Worm (Caenorhabditis elegans) whole organism, L4 larva: ENCODE measurements around the gene str-64.

Experiments
- F10B5.3 ChIP-seq: sonication (generic microtip); optimal IDR thresholded peaks from 2 replicates; lab custom pipeline; 2016; ENCODE audit warnings: mild to moderate bottlenecking, missing genetic modification characterization, missing compliant biosample characterization
- F26F4.8 ChIP-seq: fragments of 200-800 bp; sonication (Bioruptor generic); conservative IDR thresholded peaks from 2 replicates; pipeline ENCODE4 v1.3.6; 2022; ENCODE audit warnings: missing genetic modification characterization, missing compliant biosample characterization
- aha-1 ChIP-seq: fragments of 150-350 bp; peaks from one replicate; lab custom pipeline; 2014; ENCODE audit warnings: missing biosample characterization, missing genetic modification characterization
- ceh-28 ChIP-seq: fragments of 150-350 bp; optimal IDR thresholded peaks from 2 replicates; lab custom pipeline; 2014; ENCODE audit warnings: missing biosample characterization, missing genetic modification reagents, missing genetic modification characterization
- ceh-32 ChIP-seq: sonication (generic microtip); optimal IDR thresholded peaks from 2 replicates; lab custom pipeline; 2016; ENCODE audit warnings: mild to moderate bottlenecking, missing genetic modification characterization, missing compliant biosample characterization; ENCODE audit not compliant: poor library complexity
- ceh-44 ChIP-seq: fragments of 200-800 bp; sonication (Bioruptor generic); IDR thresholded peaks from 2 replicates; pipeline ENCODE4 v1.3.6; 2022; ENCODE audit warnings: missing genetic modification reagents, missing genetic modification characterization, missing compliant biosample characterization
- ceh-62 ChIP-seq: sonication (generic microtip); optimal IDR thresholded peaks from 2 replicates; lab custom pipeline; 2017; ENCODE audit warnings: missing biosample characterization, missing genetic modification characterization
- ces-1 ChIP-seq: fragments of 150-350 bp; sonication (generic microtip); optimal IDR thresholded peaks from 4 replicates; lab custom pipeline; 2014; ENCODE audit warnings: missing biosample characterization, missing genetic modification reagents, missing genetic modification characterization
- daf-12 ChIP-seq: fragments of 150-350 bp; optimal IDR thresholded peaks from 2 replicates; lab custom pipeline; 2014; ENCODE audit warnings: missing biosample characterization, missing genetic modification reagents, missing genetic modification characterization
- dmd-8 ChIP-seq: fragments of 200-800 bp; sonication (Bioruptor generic); IDR thresholded peaks from 2 replicates; pipeline ENCODE4 v1.3.6; 2022; ENCODE audit warnings: missing genetic modification characterization, missing compliant biosample characterization
- dve-1 ChIP-seq: sonication (generic microtip); optimal IDR thresholded peaks from 2 replicates; lab custom pipeline; 2017; ENCODE audit warnings: antibody characterized with exemption, mild to moderate bottlenecking, missing genetic modification characterization, missing compliant biosample characterization; ENCODE audit not compliant: insufficient read depth
- fos-1 ChIP-seq: fragments of 150-350 bp; optimal IDR thresholded peaks from 2 replicates; lab custom pipeline; 2014; ENCODE audit warnings: missing biosample characterization, missing genetic modification characterization
- gei-8 ChIP-seq: fragments of 200-800 bp; sonication (Bioruptor generic); optimal IDR thresholded peaks from 2 replicates; lab custom pipeline; 2018; ENCODE audit warnings: mild to moderate bottlenecking, missing genetic modification characterization, missing compliant biosample characterization
- hif-1 ChIP-seq, 2 experiments: sonication (generic microtip); optimal IDR thresholded peaks; 2 replicates each; lab custom pipeline; 2016 to 2017; ENCODE audit warnings: missing compliant biosample characterization in 2 of 2, missing genetic modification characterization in 2 of 2, missing genetic modification reagents in 2 of 2, missing genotype in 2 of 2, mild to moderate bottlenecking in 1 of 2
- hlh-11 ChIP-seq: fragments of 200-800 bp; sonication (Bioruptor generic); optimal IDR thresholded peaks from 2 replicates; lab custom pipeline; 2018; ENCODE audit warnings: mild to moderate bottlenecking, missing genetic modification characterization, missing compliant biosample characterization
- hmg-1.1 ChIP-seq: fragments of 200-800 bp; sonication (Bioruptor generic); IDR thresholded peaks from 2 replicates; pipeline ENCODE4 v1.3.6; 2022; ENCODE audit warnings: missing genetic modification reagents, missing genetic modification characterization, missing compliant biosample characterization
- lim-7 ChIP-seq: fragments of 200-800 bp; sonication (Bioruptor generic); IDR thresholded peaks from 2 replicates; pipeline ENCODE4 v1.3.6; 2022; ENCODE audit warnings: missing genetic modification characterization, missing compliant biosample characterization
- lir-3 ChIP-seq: sonication (generic microtip); optimal IDR thresholded peaks from 2 replicates; lab custom pipeline; 2016; ENCODE audit warnings: mild to moderate bottlenecking, missing genetic modification characterization, missing compliant biosample characterization
- madf-5 ChIP-seq, 2 experiments: fragments of 200-800 bp; sonication (Bioruptor generic); IDR thresholded peaks; 2 replicates each; pipeline ENCODE4 v1.3.6; 2022; ENCODE audit warnings: missing compliant biosample characterization in 2 of 2, missing genetic modification characterization in 2 of 2
- nhr-102 ChIP-seq: sonication (generic microtip); optimal IDR thresholded peaks from 2 replicates; lab custom pipeline; 2016; ENCODE audit warnings: mild to moderate bottlenecking, missing genetic modification characterization, moderate library complexity, missing compliant biosample characterization
- nhr-11 ChIP-seq: fragments of 150-350 bp; optimal IDR thresholded peaks from 2 replicates; lab custom pipeline; 2014; ENCODE audit warnings: missing biosample characterization, missing genetic modification characterization
- nhr-76 ChIP-seq: fragments of 150-350 bp; optimal IDR thresholded peaks from 2 replicates; lab custom pipeline; 2014; ENCODE audit warnings: missing biosample characterization, missing genetic modification characterization
- nhr-77 ChIP-seq: fragments of 150-350 bp; optimal IDR thresholded peaks from 2 replicates; lab custom pipeline; 2014; ENCODE audit warnings: missing biosample characterization, missing genetic modification characterization
- sdz-12 ChIP-seq: fragments of 200-800 bp; sonication (Bioruptor generic); optimal IDR thresholded peaks from 2 replicates; lab custom pipeline; 2018; ENCODE audit warnings: mild to moderate bottlenecking, missing genetic modification characterization, missing compliant biosample characterization
- snpc-4 ChIP-seq: fragments of 150-350 bp; optimal IDR thresholded peaks from 2 replicates; lab custom pipeline; 2014; ENCODE audit warnings: missing biosample characterization, missing genetic modification characterization
- unc-62 ChIP-seq, 3 experiments: fragments of 150-350 bp in 1 of 3; sonication (generic microtip); optimal IDR thresholded peaks in 2 of 3; peaks in 1 of 3; 1 replicate in 1 of 3; 2 replicates in 2 of 3; lab custom pipeline; 2014 to 2017; ENCODE audit warnings: missing biosample characterization in 3 of 3, missing genetic modification characterization in 3 of 3, missing genetic modification reagents in 3 of 3, missing genotype in 1 of 3
- zag-1 ChIP-seq: fragments of 150-350 bp; optimal IDR thresholded peaks from 2 replicates; lab custom pipeline; 2014; ENCODE audit warnings: missing biosample characterization, missing genetic modification characterization
- zfp-2 ChIP-seq: sonication (generic microtip); optimal IDR thresholded peaks from 2 replicates; lab custom pipeline; 2016; ENCODE audit warnings: mild to moderate bottlenecking, missing genetic modification characterization, missing compliant biosample characterization
- zip-2 ChIP-seq: fragments of 150-350 bp; optimal IDR thresholded peaks from 2 replicates; lab custom pipeline; 2014; ENCODE audit warnings: missing biosample characterization, missing genetic modification characterization
- ztf-11 ChIP-seq: fragments of 150-350 bp; optimal IDR thresholded peaks from 2 replicates; lab custom pipeline; 2014; ENCODE audit warnings: missing biosample characterization, missing genetic modification characterization

str-64 gene

DNA sequence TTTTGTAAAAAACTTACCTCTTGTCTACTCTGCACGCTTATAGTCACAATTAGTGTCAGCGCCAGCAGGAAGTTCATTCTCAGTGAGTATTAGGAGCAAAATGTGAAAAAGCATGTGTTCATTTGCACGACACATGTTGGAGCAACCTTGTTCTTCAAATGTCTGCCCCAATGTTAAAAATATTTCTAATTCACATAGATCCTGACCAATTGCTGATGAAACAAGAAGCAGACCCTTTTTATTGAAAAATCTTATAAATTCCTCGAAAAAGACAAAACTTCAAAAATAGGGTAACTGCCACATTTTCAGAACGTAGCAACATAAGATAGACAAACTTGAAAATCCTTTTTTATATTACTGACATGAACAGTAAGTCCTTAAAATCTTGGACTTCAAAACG, 41.1 kb downstream of the str-64 start, which contains the start of gene C17B7.8:
Gene C17B7.8, minus strand, starts transcription at position 101 of the 400 bp plus-strand sequence.
- TF ChIP-seq aha-1 (tag; lab: Kevin White, UChicago) (peak; percentile 31), lir-3 (tag; lab: Kevin White, UChicago) (no peak)

DNA sequence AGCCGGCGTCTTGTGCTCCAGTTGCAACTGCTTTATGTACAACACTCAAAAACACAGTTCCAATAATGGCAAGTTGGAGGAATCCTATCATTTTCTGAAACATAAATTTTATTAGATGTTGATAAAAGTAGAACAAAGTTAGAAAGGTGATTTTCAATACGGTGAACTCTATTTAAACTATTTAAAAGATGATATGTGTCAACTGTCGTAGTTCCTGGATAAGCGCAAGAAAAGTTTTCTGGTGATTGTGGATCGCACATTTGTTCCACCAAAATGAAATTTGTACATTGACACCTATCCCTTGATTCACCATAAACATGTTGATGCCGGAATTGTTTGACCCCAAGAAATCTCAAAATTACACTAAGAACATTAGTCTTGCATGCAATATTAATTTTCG, 49.0 kb downstream of the str-64 start, which contains the start of gene C17B7.9:
Gene C17B7.9, minus strand, starts transcription at position 101 of the 400 bp plus-strand sequence.
- no peak for TF ChIP-seq F26F4.8 (GFP tag; lab: Robert Waterston, UW)
- no peak for TF ChIP-seq hif-1 (tag; optimal IDR thresholded peaks at IDR 0.05; lab: Kevin White, UChicago)
- TF ChIP-seq nhr-11 = no peak
- no peak for TF ChIP-seq unc-62 (GFP tag; optimal IDR thresholded peaks at IDR 0.05 in 1 of 2; lab: Kevin White, UChicago)
- TF ChIP-seq unc-62 (tag; optimal IDR thresholded peaks at IDR 0.05; lab: Kevin White, UChicago) = no peak
- TF ChIP-seq ztf-11 = no peak
- no peak for TF ChIP-seq nhr-77 (tag; lab: Kevin White, UChicago)
- no peak for TF ChIP-seq zag-1 (tag; lab: Kevin White, UChicago)
- no peak for TF ChIP-seq ceh-62 (tag; lab: Kevin White, UChicago)
- no peak for TF ChIP-seq ceh-44 (GFP tag; lab: Robert Waterston, UW)
- no peak for TF ChIP-seq nhr-76 (tag; lab: Kevin White, UChicago)
- no peak for TF ChIP-seq fos-1
- TF ChIP-seq daf-12 (tag; lab: Kevin White, UChicago) = no peak
- no peak for TF ChIP-seq ces-1 (GFP tag; lab: Kevin White, UChicago)
- TF ChIP-seq lim-7 (GFP tag; lab: Robert Waterston, UW) = no peak
- no peak for TF ChIP-seq zfp-2
- TF ChIP-seq madf-5 (GFP tag; IDR thresholded peaks at IDR 0.05; lab: Robert Waterston, UW) = no peak
- no peak for TF ChIP-seq nhr-102
- no peak for TF ChIP-seq ceh-28 (tag; lab: Kevin White, UChicago)
- no peak for TF ChIP-seq sdz-12 (GFP tag; lab: Kevin White, UChicago)

DNA sequence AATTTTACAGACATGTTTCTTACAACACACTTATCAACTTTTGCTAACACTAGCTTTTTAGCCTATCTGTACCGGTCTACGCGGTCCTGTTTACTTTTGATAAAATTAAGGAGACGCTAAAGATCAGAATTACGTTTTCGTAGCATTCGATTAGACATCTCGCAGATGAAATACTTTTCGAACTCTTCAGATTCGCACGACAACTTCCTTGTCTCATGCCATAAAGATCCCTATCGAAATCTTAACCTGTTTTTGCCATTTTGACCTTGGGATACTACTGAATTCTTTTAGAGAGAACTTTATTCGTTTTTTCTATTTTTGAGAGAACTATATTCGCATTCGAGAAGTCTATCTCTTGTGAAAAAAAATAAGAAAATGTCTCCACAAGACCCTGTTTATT, 50.3 kb downstream of the str-64 start, which contains the start of gene C17B7.5:
Gene C17B7.5, plus strand, starts transcription at position 301 of the 400 bp plus-strand sequence.
- TF ChIP-seq F10B5.3 = no peak
- no peak for TF ChIP-seq dmd-8
- no peak for TF ChIP-seq ceh-62 (tag; lab: Kevin White, UChicago)
- TF ChIP-seq ceh-32 (tag; lab: Kevin White, UChicago) = no peak
- no peak for TF ChIP-seq gei-8 (GFP tag; lab: Kevin White, UChicago)
- TF ChIP-seq snpc-4 (tag; lab: Kevin White, UChicago) = no peak
- no peak for TF ChIP-seq zip-2 (tag; lab: Kevin White, UChicago)
- no peak for TF ChIP-seq dve-1
- no peak for TF ChIP-seq madf-5 (GFP tag; IDR thresholded peaks at IDR 0.05; lab: Robert Waterston, UW)
- no peak for TF ChIP-seq hmg-1.1 (GFP tag; lab: Robert Waterston, UW)
- no peak for TF ChIP-seq hlh-11
- TF ChIP-seq nhr-102 = no peak
